Worm (Caenorhabditis elegans): Measurements from ENCODE around the gene enu-3.1.
A peak's percentile ranks its signal among the peaks of the same experiment; 100 is the strongest.

The enu-3.1 gene

ce11 chrIII:10389608-10390007, 46.5 kb upstream of the enu-3.1 start:
- TF ChIP-seq F10B5.3 (tag; optimal IDR thresholded peaks at IDR 0.05) (no peak), madf-5 (GFP tag; IDR thresholded peaks at IDR 0.05) (no peak), zip-2 (tag; optimal IDR thresholded peaks at IDR 0.05) (no peak)

ce11 chrIII:10391628-10392027, 44.4 kb upstream of the enu-3.1 start, which contains the start of gene M03C11.9:
Gene M03C11.9 (minus strand): TSS chrIII:10391728.
- no peak for TF ChIP-seq fkh-10 (GFP tag; optimal IDR thresholded peaks at IDR 0.05)
- peak in 1 of 2 experiments; percentile 52 for TF ChIP-seq unc-62 (GFP tag; optimal IDR thresholded peaks at IDR 0.05 in 1 of 2)
- no peak for TF ChIP-seq unc-62 (tag; optimal IDR thresholded peaks at IDR 0.05)
- TF ChIP-seq pha-4 (GFP tag; IDR thresholded peaks at IDR 0.05), result no peak
- no peak for TF ChIP-seq pha-4 (tag; optimal IDR thresholded peaks at IDR 0.05)
- no peak for TF ChIP-seq dmd-6 (GFP tag; IDR thresholded peaks at IDR 0.05)

ce11 chrIII:10395990-10396389, 40.1 kb upstream of the enu-3.1 start, which contains the start of gene M03C11.1:
Gene M03C11.1 (minus strand): TSS chrIII:10396090.
- TF ChIP-seq F44E2.7 (GFP tag; IDR thresholded peaks at IDR 0.05), result no peak
- TF ChIP-seq spr-1 (tag; optimal IDR thresholded peaks at IDR 0.05), result no peak
- no peak for TF ChIP-seq zip-11 (GFP tag; IDR thresholded peaks at IDR 0.05)
- TF ChIP-seq attf-4 (tag; optimal IDR thresholded peaks at IDR 0.05), result no peak
- no peak for TF ChIP-seq mdl-1 (tag; optimal IDR thresholded peaks at IDR 0.05)
- no peak for TF ChIP-seq ceh-32 (tag; optimal IDR thresholded peaks at IDR 0.05; ENCODE audit: poor library complexity)
- no peak for TF ChIP-seq mep-1 (tag; optimal IDR thresholded peaks at IDR 0.05)
- TF ChIP-seq nhr-77 (tag; optimal IDR thresholded peaks at IDR 0.05), result no peak

ce11 chrIII:10396891-10397502, 39.1 kb upstream of the enu-3.1 start:
- peak; percentile 75 for TF ChIP-seq aha-1 (tag)
- TF ChIP-seq ctbp-1 (GFP tag; IDR thresholded peaks at IDR 0.05), result 0 out of 2 replicates have a peak, but pooled peaks have one; percentile 30
- TF ChIP-seq jun-1 (tag; optimal IDR thresholded peaks at IDR 0.05), result no peak
- peak in 1 of 2 experiments; percentile 91 for TF ChIP-seq unc-62 (GFP tag; optimal IDR thresholded peaks at IDR 0.05 in 1 of 2)
- no peak for TF ChIP-seq unc-62 (tag; optimal IDR thresholded peaks at IDR 0.05)
- TF ChIP-seq nhr-102 (tag; optimal IDR thresholded peaks at IDR 0.05), result no peak

- no peak for TF ChIP-seq Y5F2A.4 (GFP tag; optimal IDR thresholded peaks at IDR 0.05)
- TF ChIP-seq ceh-32 (tag; optimal IDR thresholded peaks at IDR 0.05; ENCODE audit: poor library complexity), result no peak
- peak; percentile 38 for TF ChIP-seq fkh-10 (GFP tag; optimal IDR thresholded peaks at IDR 0.05)
- TF ChIP-seq hlh-11 (tag; optimal IDR thresholded peaks at IDR 0.05), result no peak
- no peak for TF ChIP-seq ZK337.2 (GFP tag; IDR thresholded peaks at IDR 0.05)
- TF ChIP-seq arid-1 (GFP tag; conservative IDR thresholded peaks at IDR 0.05), result no peak
- TF ChIP-seq set-16 (GFP tag; IDR thresholded peaks at IDR 0.05), result peak; percentile 20; the same call in 1 of the 2 replicates
- no peak for TF ChIP-seq dmd-6 (GFP tag; IDR thresholded peaks at IDR 0.05)
- TF ChIP-seq F44E2.7 (GFP tag; IDR thresholded peaks at IDR 0.05), result no peak
- no peak for TF ChIP-seq T26A8.4 (GFP tag; IDR thresholded peaks at IDR 0.05)
- TF ChIP-seq sdz-12 (GFP tag; optimal IDR thresholded peaks at IDR 0.05), result no peak
- TF ChIP-seq lim-7 (GFP tag; IDR thresholded peaks at IDR 0.05), result no peak
- no peak for TF ChIP-seq zip-2 (tag; optimal IDR thresholded peaks at IDR 0.05)
- peak; percentile 50 for TF ChIP-seq hlh-30 (tag; optimal IDR thresholded peaks at IDR 0.05; ENCODE audit: insufficient read depth)
- no peak for TF ChIP-seq nhr-41 (GFP tag; IDR thresholded peaks at IDR 0.05)
- peak; percentile 8 for TF ChIP-seq rbr-2 (tag; optimal IDR thresholded peaks at IDR 0.05)
- peak in 1 of 2 experiments; percentile 26 for TF ChIP-seq lsy-2 (tag; optimal IDR thresholded peaks at IDR 0.05)
- no peak for TF ChIP-seq snpc-1.2 (GFP tag; IDR thresholded peaks at IDR 0.05)
- TF ChIP-seq mxl-2 (GFP tag; conservative IDR thresholded peaks at IDR 0.05), result no peak
- no peak for TF ChIP-seq daf-8 (GFP tag; IDR thresholded peaks at IDR 0.05)
- TF ChIP-seq duxl-1 (tag; optimal IDR thresholded peaks at IDR 0.05; ENCODE audit: poor library complexity), result no peak
- peak in 1 of 2 experiments; percentile 47 for TF ChIP-seq unc-62 (GFP tag; optimal IDR thresholded peaks at IDR 0.05 in 1 of 2)
- no peak for TF ChIP-seq unc-62 (tag; optimal IDR thresholded peaks at IDR 0.05)
- peak; percentile 60; the same call in 1 of the 2 replicates for TF ChIP-seq hmg-1.1 (GFP tag; IDR thresholded peaks at IDR 0.05)
- TF ChIP-seq madf-5 (GFP tag; IDR thresholded peaks at IDR 0.05), result no peak
- no peak for TF ChIP-seq saeg-2 (GFP tag; IDR thresholded peaks at IDR 0.05)
- TF ChIP-seq F10B5.3 (tag; optimal IDR thresholded peaks at IDR 0.05), result no peak
- TF ChIP-seq nhr-111 (GFP tag; optimal IDR thresholded peaks at IDR 0.05), result no peak
- no peak for TF ChIP-seq mxl-3 (GFP tag; optimal IDR thresholded peaks at IDR 0.05)
- peak; percentile 35 for TF ChIP-seq mep-1 (tag; optimal IDR thresholded peaks at IDR 0.05)
Observed at ce11 chrIII:10398919-10399318, 37.2 kb upstream of the enu-3.1 start.

Data from whole organism, L4 larva.